Fruit fly (Drosophila melanogaster): Measurements from ENCODE around the gene CG43062.

dm6 chr3R:11778879-11779278 is 28.7 kb downstream of the CG43062 start:
- TF ChIP-seq ttk (optimal IDR thresholded peaks at IDR 0.05), result no peak
- TF ChIP-seq insv (optimal IDR thresholded peaks at IDR 0.05), result no peak
- no peak for TF ChIP-seq Sin3A (optimal IDR thresholded peaks at IDR 0.05)
